Fruit fly (Drosophila melanogaster) whole organism, adult: ENCODE data around the gene CG10943.

Source experiments
- CG11617 ChIP-seq: fragments of 200-800 bp; sonication (Bioruptor generic); optimal IDR thresholded peaks from 2 replicates; lab custom pipeline; 2017; ENCODE audit warnings: mild to moderate bottlenecking, missing biosample characterization, missing genetic modification reagents, missing genetic modification characterization
- CG14711 ChIP-seq: fragments of 200-800 bp; sonication (Bioruptor generic); optimal IDR thresholded peaks from 2 replicates; lab custom pipeline; 2018; ENCODE audit warnings: missing biosample characterization, mild to moderate bottlenecking, missing genetic modification characterization, moderate library complexity
- CG1620 ChIP-seq: fragments of 200-800 bp; sonication (Bioruptor generic); optimal IDR thresholded peaks from 2 replicates; lab custom pipeline; 2016; ENCODE audit warnings: missing biosample characterization, missing genetic modification characterization
- CG33017 ChIP-seq: fragments of 200-800 bp; sonication (Bioruptor generic); optimal IDR thresholded peaks from 2 replicates; lab custom pipeline; 2018; ENCODE audit warnings: missing biosample characterization, mild to moderate bottlenecking, missing genetic modification characterization, moderate library complexity
- CG5204 ChIP-seq: fragments of 200-800 bp; sonication (Bioruptor generic); optimal IDR thresholded peaks from 2 replicates; lab custom pipeline; 2016; ENCODE audit warnings: missing biosample characterization, missing genetic modification characterization
- CG7101 ChIP-seq: fragments of 200-800 bp; sonication (Bioruptor generic); optimal IDR thresholded peaks from 2 replicates; lab custom pipeline; 2018; ENCODE audit warnings: missing biosample characterization, mild to moderate bottlenecking, missing genetic modification characterization, moderate library complexity
- Clk ChIP-seq: fragments of 200-800 bp; sonication (Bioruptor generic); optimal IDR thresholded peaks from 2 replicates; lab custom pipeline; 2017; ENCODE audit warnings: missing biosample characterization, missing genetic modification characterization
- Hr96 ChIP-seq: fragments of 200-800 bp; sonication (Bioruptor generic); optimal IDR thresholded peaks from 2 replicates; lab custom pipeline; 2016; ENCODE audit warnings: missing biosample characterization, missing genetic modification characterization
- kay ChIP-seq: fragments of 200-800 bp; sonication (Bioruptor generic); peaks from one replicate; lab custom pipeline; 2016; ENCODE audit warnings: missing biosample characterization, missing genetic modification characterization, borderline replicate concordance
- ovo ChIP-seq: fragments of 200-800 bp; sonication (Bioruptor generic); optimal IDR thresholded peaks from 2 replicates; lab custom pipeline; 2016; ENCODE audit warnings: missing biosample characterization, missing genetic modification characterization
- tj ChIP-seq: fragments of 200-800 bp; sonication (Bioruptor generic); optimal IDR thresholded peaks from 3 replicates; lab custom pipeline; 2017; ENCODE audit warnings: missing biosample characterization, mild to moderate bottlenecking, missing genetic modification characterization, moderate library complexity
- toe ChIP-seq: fragments of 200-800 bp; sonication (Bioruptor generic); optimal IDR thresholded peaks from 2 replicates; lab custom pipeline; 2016; ENCODE audit warnings: missing biosample characterization, missing genetic modification characterization

- TF ChIP-seq CG5204 (GFP tag; lab: Kevin White, UChicago): no peak
- no peak for TF ChIP-seq CG11617 (GFP tag; lab: Kevin White, UChicago)
- no peak for TF ChIP-seq CG1620 (GFP tag; lab: Kevin White, UChicago)
- no peak for TF ChIP-seq ovo
- no peak for TF ChIP-seq kay (GFP tag; lab: Kevin White, UChicago)
- TF ChIP-seq toe (GFP tag; lab: Kevin White, UChicago): no peak
- no peak for TF ChIP-seq Clk (GFP tag; lab: Kevin White, UChicago)
- TF ChIP-seq Hr96 (GFP tag; lab: Kevin White, UChicago): no peak
- TF ChIP-seq tj (GFP tag; lab: Kevin White, UChicago): no peak
- TF ChIP-seq CG14711: no peak
- no peak for TF ChIP-seq CG33017 (tag; lab: Kevin White, UChicago)
- no peak for TF ChIP-seq CG7101 (tag; lab: Kevin White, UChicago)
Measured at dm6 chr3L:12841459-12841858, 21.3 kb downstream of the CG10943 start.
